Worm (Caenorhabditis elegans) whole organism, midembryonic: ENCODE measurements around the gene rps-29.

Experiments
- T22C8.4 ChIP-seq: fragments of 200-800 bp; sonication (Bioruptor generic); IDR thresholded peaks from 2 replicates; pipeline ENCODE4 v1.3.6; 2022; ENCODE audit warnings: missing genetic modification characterization, missing compliant biosample characterization
- cog-1 ChIP-seq: sonication (generic microtip); optimal IDR thresholded peaks from 2 replicates; lab custom pipeline; 2016; ENCODE audit warnings: missing genetic modification characterization, missing compliant biosample characterization
- flt-1 ChIP-seq: fragments of 200-800 bp; sonication (Bioruptor generic); IDR thresholded peaks from 2 replicates; pipeline ENCODE4 v1.3.6; 2022; ENCODE audit warnings: missing genetic modification characterization, missing compliant biosample characterization
- klf-2 ChIP-seq: fragments of 200-800 bp; sonication (Bioruptor generic); conservative IDR thresholded peaks from 2 replicates; pipeline ENCODE4 v1.3.6; 2022; ENCODE audit warnings: missing genetic modification reagents, missing genetic modification characterization, missing compliant biosample characterization
- med-1 ChIP-seq: sonication (generic microtip); optimal IDR thresholded peaks from 2 replicates; lab custom pipeline; 2017; ENCODE audit warnings: missing genetic modification characterization, mild to moderate bottlenecking, missing compliant biosample characterization, antibody characterized with exemption, missing genetic modification reagents; ENCODE audit not compliant: insufficient read depth
- ref-1 ChIP-seq: fragments of 200-800 bp; sonication (Bioruptor generic); conservative IDR thresholded peaks from 2 replicates; pipeline ENCODE4 v1.3.6; 2022; ENCODE audit warnings: missing genetic modification reagents, missing genetic modification characterization, missing compliant biosample characterization
- tab-1 ChIP-seq: fragments of 200-800 bp; sonication (Bioruptor generic); IDR thresholded peaks from 2 replicates; pipeline ENCODE4 v1.3.6; 2022; ENCODE audit warnings: missing genetic modification characterization, missing compliant biosample characterization
- ztf-23 ChIP-seq: fragments of 200-800 bp; sonication (Bioruptor generic); IDR thresholded peaks from 2 replicates; pipeline ENCODE4 v1.3.6; 2022; ENCODE audit warnings: missing genetic modification reagents, missing genetic modification characterization, missing compliant biosample characterization
- ztf-29 ChIP-seq: fragments of 200-800 bp; sonication (Bioruptor generic); IDR thresholded peaks from 2 replicates; pipeline ENCODE4 v1.3.6; 2022; ENCODE audit warnings: missing genetic modification reagents, missing genetic modification characterization, missing compliant biosample characterization

rps-29 gene

ce11 chrIII:764884-765283 lies 29.2 kb upstream of the rps-29 start, which contains the start of gene ptl-1:
Gene ptl-1, plus strand, starts transcription at chrIII:765184.
- TF ChIP-seq med-1 (GFP tag; lab: Kevin White, UChicago) (no peak), cog-1 (tag; lab: Kevin White, UChicago) (no peak), klf-2 (GFP tag; lab: Robert Waterston, UW) (no peak), ztf-23 (GFP tag; lab: Robert Waterston, UW) (no peak), ref-1 (GFP tag; lab: Robert Waterston, UW) (no peak), flt-1 (GFP tag; lab: Robert Waterston, UW) (no peak), T22C8.4 (GFP tag; lab: Robert Waterston, UW) (no peak), tab-1 (GFP tag; lab: Robert Waterston, UW) (no peak), ztf-29 (no peak)

ce11 chrIII:768528-768927 lies 25.6 kb upstream of the rps-29 start:
- no peak for TF ChIP-seq tab-1 (GFP tag; lab: Robert Waterston, UW)
- TF ChIP-seq klf-2 (GFP tag; lab: Robert Waterston, UW): no peak
- TF ChIP-seq ztf-23 (GFP tag; lab: Robert Waterston, UW): no peak
- no peak for TF ChIP-seq flt-1 (GFP tag; lab: Robert Waterston, UW)
- TF ChIP-seq med-1 (GFP tag; lab: Kevin White, UChicago): no peak
- TF ChIP-seq ref-1 (GFP tag; lab: Robert Waterston, UW): no peak
- TF ChIP-seq T22C8.4 (GFP tag; lab: Robert Waterston, UW): no peak
- no peak for TF ChIP-seq ztf-29
- no peak for TF ChIP-seq cog-1 (tag; lab: Kevin White, UChicago)

- TF ChIP-seq cog-1 (tag; lab: Kevin White, UChicago) (no peak), ref-1 (GFP tag; lab: Robert Waterston, UW) (no peak), T22C8.4 (GFP tag; lab: Robert Waterston, UW) (no peak), klf-2 (GFP tag; lab: Robert Waterston, UW) (no peak), tab-1 (GFP tag; lab: Robert Waterston, UW) (no peak), ztf-29 (no peak), med-1 (GFP tag; lab: Kevin White, UChicago) (no peak), ztf-23 (GFP tag; lab: Robert Waterston, UW) (no peak), flt-1 (GFP tag; lab: Robert Waterston, UW) (no peak)
These were observed 23.1 kb upstream of the rps-29 start, which contains the start of gene tpst-2 for ce11 chrIII:770958-771357. Gene tpst-2, plus strand, starts transcription at chrIII:771258.

- no peak for TF ChIP-seq tab-1 (GFP tag; lab: Robert Waterston, UW)
- no peak for TF ChIP-seq flt-1 (GFP tag; lab: Robert Waterston, UW)
- TF ChIP-seq ztf-29: no peak
- no peak for TF ChIP-seq T22C8.4 (GFP tag; lab: Robert Waterston, UW)
These were observed 21.4 kb upstream of the rps-29 start for ce11 chrIII:772675-773074.

ce11 chrIII:773114-773513 lies 21.0 kb upstream of the rps-29 start, which contains the start of gene cyn-6:
Gene cyn-6, plus strand, starts transcription at chrIII:773414.
- TF ChIP-seq tab-1 (GFP tag; lab: Robert Waterston, UW) (no peak), ref-1 (GFP tag; lab: Robert Waterston, UW) (no peak), T22C8.4 (GFP tag; lab: Robert Waterston, UW) (no peak), cog-1 (tag; lab: Kevin White, UChicago) (no peak), ztf-23 (GFP tag; lab: Robert Waterston, UW) (no peak), flt-1 (GFP tag; lab: Robert Waterston, UW) (no peak), ztf-29 (no peak), med-1 (GFP tag; lab: Kevin White, UChicago) (no peak), klf-2 (GFP tag; lab: Robert Waterston, UW) (no peak)

- TF ChIP-seq ztf-23 (GFP tag; lab: Robert Waterston, UW) (no peak), ztf-29 (no peak), cog-1 (tag; lab: Kevin White, UChicago) (no peak), tab-1 (GFP tag; lab: Robert Waterston, UW) (no peak), klf-2 (GFP tag; lab: Robert Waterston, UW) (no peak), med-1 (GFP tag; lab: Kevin White, UChicago) (no peak), ref-1 (GFP tag; lab: Robert Waterston, UW) (no peak), T22C8.4 (GFP tag; lab: Robert Waterston, UW) (no peak), flt-1 (GFP tag; lab: Robert Waterston, UW) (no peak)
These were observed 18.7 kb upstream of the rps-29 start for ce11 chrIII:775443-775842.

ce11 chrIII:778771-779170 lies 15.3 kb upstream of the rps-29 start, which contains the start of gene alh-11:
Gene alh-11, minus strand, starts transcription at chrIII:778871.
- TF ChIP-seq ztf-23 (GFP tag; lab: Robert Waterston, UW) (no peak), med-1 (GFP tag; lab: Kevin White, UChicago) (no peak), cog-1 (tag; lab: Kevin White, UChicago) (no peak), ref-1 (GFP tag; lab: Robert Waterston, UW) (no peak), flt-1 (GFP tag; lab: Robert Waterston, UW) (no peak), klf-2 (GFP tag; lab: Robert Waterston, UW) (no peak), T22C8.4 (GFP tag; lab: Robert Waterston, UW) (no peak), tab-1 (GFP tag; lab: Robert Waterston, UW) (no peak), ztf-29 (no peak)

ce11 chrIII:782503-782902 lies 11.6 kb upstream of the rps-29 start:
- TF ChIP-seq klf-2 (GFP tag; lab: Robert Waterston, UW) (no peak), med-1 (GFP tag; lab: Kevin White, UChicago) (no peak), ztf-23 (GFP tag; lab: Robert Waterston, UW) (no peak), tab-1 (GFP tag; lab: Robert Waterston, UW) (no peak), ref-1 (GFP tag; lab: Robert Waterston, UW) (no peak), flt-1 (GFP tag; lab: Robert Waterston, UW) (no peak), ztf-29 (no peak), T22C8.4 (GFP tag; lab: Robert Waterston, UW) (no peak), cog-1 (tag; lab: Kevin White, UChicago) (no peak)

ce11 chrIII:783254-783753 lies 10.8 kb upstream of the rps-29 start, which contains the start of the genes dagl-2 and ppm-1.G:
Gene dagl-2, minus strand, starts transcription at chrIII:783305.
Gene ppm-1.G, plus strand, starts transcription at chrIII:783703.
- TF ChIP-seq tab-1 (GFP tag; lab: Robert Waterston, UW): no peak
- TF ChIP-seq klf-2 (GFP tag; lab: Robert Waterston, UW): no peak
- TF ChIP-seq ztf-29: no peak
- TF ChIP-seq flt-1 (GFP tag; lab: Robert Waterston, UW): no peak; the same call in 1 of the 2 replicates
- TF ChIP-seq med-1 (GFP tag; lab: Kevin White, UChicago): no peak
- TF ChIP-seq ref-1 (GFP tag; lab: Robert Waterston, UW): no peak
- peak; percentile 33 for TF ChIP-seq cog-1 (tag; lab: Kevin White, UChicago)
- no peak; the same call in 1 of the 2 replicates for TF ChIP-seq T22C8.4 (GFP tag; lab: Robert Waterston, UW)
- TF ChIP-seq ztf-23 (GFP tag; lab: Robert Waterston, UW): 0 out of 2 replicates have a peak, but pooled peaks have one; percentile 55
